Worm (Caenorhabditis elegans) whole organism, midembryonic: ENCODE results near the gene nhr-209.

Experiments
- T22C8.4 ChIP-seq: fragments of 200-800 bp; sonication (Bioruptor generic); IDR thresholded peaks from 2 replicates; pipeline ENCODE4 v1.3.6; 2022; ENCODE audit warnings: missing genetic modification characterization, missing compliant biosample characterization
- flt-1 ChIP-seq: fragments of 200-800 bp; sonication (Bioruptor generic); IDR thresholded peaks from 2 replicates; pipeline ENCODE4 v1.3.6; 2022; ENCODE audit warnings: missing genetic modification characterization, missing compliant biosample characterization
- klf-2 ChIP-seq: fragments of 200-800 bp; sonication (Bioruptor generic); conservative IDR thresholded peaks from 2 replicates; pipeline ENCODE4 v1.3.6; 2022; ENCODE audit warnings: missing genetic modification reagents, missing genetic modification characterization, missing compliant biosample characterization
- med-1 ChIP-seq: sonication (generic microtip); optimal IDR thresholded peaks from 2 replicates; lab custom pipeline; 2017; ENCODE audit warnings: missing genetic modification characterization, mild to moderate bottlenecking, missing compliant biosample characterization, antibody characterized with exemption, missing genetic modification reagents; ENCODE audit not compliant: insufficient read depth
- tab-1 ChIP-seq: fragments of 200-800 bp; sonication (Bioruptor generic); IDR thresholded peaks from 2 replicates; pipeline ENCODE4 v1.3.6; 2022; ENCODE audit warnings: missing genetic modification characterization, missing compliant biosample characterization
- ztf-23 ChIP-seq: fragments of 200-800 bp; sonication (Bioruptor generic); IDR thresholded peaks from 2 replicates; pipeline ENCODE4 v1.3.6; 2022; ENCODE audit warnings: missing genetic modification reagents, missing genetic modification characterization, missing compliant biosample characterization
- ztf-29 ChIP-seq: fragments of 200-800 bp; sonication (Bioruptor generic); IDR thresholded peaks from 2 replicates; pipeline ENCODE4 v1.3.6; 2022; ENCODE audit warnings: missing genetic modification reagents, missing genetic modification characterization, missing compliant biosample characterization

DNA sequence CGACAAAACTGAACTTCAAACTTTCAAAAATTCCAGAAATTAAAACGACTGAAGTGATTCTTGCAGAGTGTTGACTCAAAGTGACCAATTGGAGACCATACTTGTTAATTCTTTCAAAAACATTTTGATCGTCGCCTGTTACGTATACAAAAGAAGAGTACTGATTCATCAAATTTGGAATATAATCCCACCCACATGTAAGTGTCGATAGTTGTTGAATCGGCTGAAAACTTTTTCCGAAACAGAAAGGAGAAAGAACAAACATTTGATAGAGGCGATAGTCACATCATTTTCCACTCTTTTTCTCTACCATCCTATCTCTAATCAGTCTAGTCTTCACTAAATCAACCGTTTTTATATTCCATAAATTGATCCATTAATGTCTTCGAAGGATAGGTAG, 6.0 kb downstream of the nhr-209 start, which contains the start of gene nhr-153:
- no peak for TF ChIP-seq flt-1 (GFP tag; lab: Robert Waterston, UW)
- no peak for TF ChIP-seq ztf-23 (GFP tag; lab: Robert Waterston, UW)
- no peak for TF ChIP-seq tab-1 (GFP tag; lab: Robert Waterston, UW)
- no peak for TF ChIP-seq med-1 (GFP tag; lab: Kevin White, UChicago)
- TF ChIP-seq T22C8.4 (GFP tag; lab: Robert Waterston, UW), result no peak
- no peak for TF ChIP-seq ztf-29 (GFP tag; lab: Robert Waterston, UW)
- TF ChIP-seq klf-2 (GFP tag; lab: Robert Waterston, UW), result no peak
